Worm (Caenorhabditis elegans): ENCODE data around the gene F25H8.2.

DNA sequence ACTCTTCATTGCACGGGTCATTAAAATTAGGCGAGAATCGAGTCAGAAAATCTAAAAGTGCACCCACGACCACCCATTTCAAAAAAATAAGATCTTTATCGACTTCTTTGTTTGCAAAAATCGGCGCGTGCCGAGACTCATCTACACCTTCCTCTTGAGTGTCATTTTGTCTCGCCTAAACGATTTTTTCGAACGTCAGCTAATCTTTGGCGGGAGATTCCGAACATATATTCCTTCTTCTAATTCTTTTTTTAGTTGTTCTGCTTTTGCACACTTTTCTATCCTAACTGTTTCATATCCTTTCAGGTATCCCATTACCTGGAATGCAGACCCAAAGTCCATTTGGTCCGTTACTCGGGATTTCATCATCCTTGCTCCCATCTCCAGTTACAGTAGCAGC, 15.8 kb upstream of the F25H8.2 start, which contains the start of gene bed-3:
- no peak for TF ChIP-seq lin-11 (tag; optimal IDR thresholded peaks at IDR 0.05)
- TF ChIP-seq pqm-1 (tag; optimal IDR thresholded peaks at IDR 0.05): no peak
- TF ChIP-seq hlh-13 (GFP tag; optimal IDR thresholded peaks at IDR 0.05): no peak
- no peak for TF ChIP-seq pha-4 (tag; optimal IDR thresholded peaks at IDR 0.05)
- TF ChIP-seq ceh-45 (GFP tag; IDR thresholded peaks at IDR 0.05): no peak
- TF ChIP-seq lim-6 (tag; optimal IDR thresholded peaks at IDR 0.05): no peak

Data from whole organism, late embryonic.